Fruit fly (Drosophila melanogaster): ENCODE results near the gene Vsx1.
A peak's percentile ranks its signal among the peaks of the same experiment; 100 is the strongest.

The Vsx1 gene

DNA sequence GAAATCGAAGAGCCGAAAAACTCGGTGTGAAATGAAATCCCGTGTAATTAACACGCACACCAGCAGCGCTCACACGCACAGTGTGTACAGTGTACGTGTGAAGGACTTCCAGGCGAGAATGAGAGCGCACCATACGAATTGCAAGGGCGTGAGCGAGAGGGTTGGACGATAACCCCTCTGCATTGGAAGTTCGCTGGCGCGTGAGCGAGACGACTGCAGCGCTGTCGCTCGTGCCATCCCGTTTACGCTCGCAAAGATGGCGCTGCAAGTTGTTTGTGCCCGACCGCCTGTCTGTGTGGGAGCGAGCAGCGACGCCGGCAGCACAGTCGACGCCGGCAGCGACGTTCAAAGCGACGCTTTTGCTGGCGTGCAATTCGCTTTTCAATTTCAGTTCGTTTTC lies at the start of gene Vsx1:
Gene Vsx1, plus strand, starts transcription at position 388 of the 400 bp plus-strand sequence.
- TF ChIP-seq CG8159 (tag; optimal IDR thresholded peaks at IDR 0.05) = no peak
- 0 out of 3 replicates have a peak, but pooled peaks have one; percentile 40 for TF ChIP-seq CG4496 (GFP tag; IDR thresholded peaks at IDR 0.05)

- TF ChIP-seq fd96Ca (GFP tag; IDR thresholded peaks at IDR 0.05) = no peak
- TF ChIP-seq CG34367 (tag; optimal IDR thresholded peaks at IDR 0.05) = no peak
- no peak for TF ChIP-seq D1 (tag; optimal IDR thresholded peaks at IDR 0.05)
- TF ChIP-seq CG10348 (GFP tag; IDR thresholded peaks at IDR 0.05) = no peak
- TF ChIP-seq CG12605 (GFP tag; IDR thresholded peaks at IDR 0.05) = no peak
- TF ChIP-seq Snoo (tag; optimal IDR thresholded peaks at IDR 0.05) = no peak
- no peak for TF ChIP-seq rn (GFP tag; IDR thresholded peaks at IDR 0.05)
- no peak for TF ChIP-seq Pif1A (GFP tag; optimal IDR thresholded peaks at IDR 0.05)
- no peak for TF ChIP-seq Pif1B (GFP tag; optimal IDR thresholded peaks at IDR 0.05)
- no peak for TF ChIP-seq CG14655 (GFP tag; optimal IDR thresholded peaks at IDR 0.05)
- TF ChIP-seq EcR (GFP tag; optimal IDR thresholded peaks at IDR 0.05) = no peak
- no peak for TF ChIP-seq CG4496 (GFP tag; IDR thresholded peaks at IDR 0.05)
- TF ChIP-seq CG9948 (tag; optimal IDR thresholded peaks at IDR 0.05) = no peak
- no peak for TF ChIP-seq CG8159 (tag; optimal IDR thresholded peaks at IDR 0.05)
- TF ChIP-seq CG17806 (tag; optimal IDR thresholded peaks at IDR 0.05) = no peak
- TF ChIP-seq CG13204 (GFP tag; optimal IDR thresholded peaks at IDR 0.05) = no peak
- no peak for TF ChIP-seq Ets98B (GFP tag; IDR thresholded peaks at IDR 0.05)
- no peak for TF ChIP-seq gl (tag; optimal IDR thresholded peaks at IDR 0.05)
- no peak for TF ChIP-seq CG15710 (tag; optimal IDR thresholded peaks at IDR 0.05)
Observed at dm6 chrX:5552805-5553204, 41.2 kb upstream of the Vsx1 start.

DNA sequence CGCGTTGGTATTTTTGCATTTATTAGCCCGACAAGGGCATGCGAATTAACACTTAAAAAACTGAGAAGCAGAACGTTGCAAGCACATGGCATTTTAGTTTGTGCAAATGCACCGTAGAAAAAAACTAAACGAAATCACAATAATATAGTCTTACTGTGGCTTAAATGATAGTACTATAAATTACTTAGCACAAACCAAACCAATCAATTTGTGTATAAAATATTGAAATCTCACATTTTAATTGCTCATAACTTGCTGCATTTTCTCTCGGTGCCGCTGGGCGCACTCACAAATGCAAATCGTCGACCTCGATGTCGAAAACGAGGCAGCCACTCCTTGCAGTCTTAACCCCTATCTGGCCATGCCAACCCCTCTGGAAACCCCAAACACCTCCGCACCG lies 40.4 kb upstream of the Vsx1 start:
- TF ChIP-seq EcR (GFP tag; optimal IDR thresholded peaks at IDR 0.05) (no peak), D1 (tag; optimal IDR thresholded peaks at IDR 0.05) (no peak), Pif1A (GFP tag; optimal IDR thresholded peaks at IDR 0.05) (no peak), Ets98B (GFP tag; IDR thresholded peaks at IDR 0.05) (no peak), CG10348 (GFP tag; IDR thresholded peaks at IDR 0.05) (no peak), CG8159 (tag; optimal IDR thresholded peaks at IDR 0.05) (peak; percentile 48), CG12605 (GFP tag; IDR thresholded peaks at IDR 0.05) (no peak), Snoo (tag; optimal IDR thresholded peaks at IDR 0.05) (no peak), CG4496 (GFP tag; IDR thresholded peaks at IDR 0.05) (no peak), CG13204 (GFP tag; optimal IDR thresholded peaks at IDR 0.05) (no peak), CG32121 (GFP tag; IDR thresholded peaks at IDR 0.05) (no peak), Pif1B (GFP tag; optimal IDR thresholded peaks at IDR 0.05) (no peak), CG9948 (tag; optimal IDR thresholded peaks at IDR 0.05) (peak; percentile 3), CG8301 (tag; optimal IDR thresholded peaks at IDR 0.05) (no peak), rn (GFP tag; IDR thresholded peaks at IDR 0.05) (no peak), fd96Ca (GFP tag; IDR thresholded peaks at IDR 0.05) (0 out of 3 replicates have a peak, but pooled peaks have one; percentile 12), CG14655 (GFP tag; optimal IDR thresholded peaks at IDR 0.05) (no peak), gl (tag; optimal IDR thresholded peaks at IDR 0.05) (no peak), CG34367 (tag; optimal IDR thresholded peaks at IDR 0.05) (no peak), CG17806 (tag; optimal IDR thresholded peaks at IDR 0.05) (peak; percentile 30), CG15710 (tag; optimal IDR thresholded peaks at IDR 0.05) (peak; percentile 35)

DNA sequence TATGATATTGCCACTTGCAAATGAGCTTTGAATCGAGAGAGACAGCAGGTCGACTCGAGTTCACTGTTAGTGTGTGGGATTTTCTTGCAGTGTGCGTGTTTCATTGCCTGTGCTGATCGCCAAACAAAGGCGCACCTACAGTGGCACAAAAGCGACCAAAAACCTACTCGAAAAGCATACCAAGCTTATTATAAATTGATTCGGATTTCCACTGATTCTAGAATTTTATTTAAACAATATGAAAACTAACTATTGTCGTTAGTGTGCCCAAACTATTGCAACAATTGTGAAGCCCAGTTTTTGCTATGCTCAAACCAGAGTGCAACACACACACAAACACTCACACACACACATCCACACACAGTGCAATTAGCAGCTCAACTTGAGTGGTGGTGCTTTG lies 35.6 kb upstream of the Vsx1 start:
- TF ChIP-seq CG4496 (GFP tag; IDR thresholded peaks at IDR 0.05) (peak; percentile 62), CG12605 (GFP tag; IDR thresholded peaks at IDR 0.05) (no peak), CG8301 (tag; optimal IDR thresholded peaks at IDR 0.05) (no peak), Pif1B (GFP tag; optimal IDR thresholded peaks at IDR 0.05) (no peak), CG8159 (tag; optimal IDR thresholded peaks at IDR 0.05) (peak; percentile 29), CG34367 (tag; optimal IDR thresholded peaks at IDR 0.05) (no peak)

DNA sequence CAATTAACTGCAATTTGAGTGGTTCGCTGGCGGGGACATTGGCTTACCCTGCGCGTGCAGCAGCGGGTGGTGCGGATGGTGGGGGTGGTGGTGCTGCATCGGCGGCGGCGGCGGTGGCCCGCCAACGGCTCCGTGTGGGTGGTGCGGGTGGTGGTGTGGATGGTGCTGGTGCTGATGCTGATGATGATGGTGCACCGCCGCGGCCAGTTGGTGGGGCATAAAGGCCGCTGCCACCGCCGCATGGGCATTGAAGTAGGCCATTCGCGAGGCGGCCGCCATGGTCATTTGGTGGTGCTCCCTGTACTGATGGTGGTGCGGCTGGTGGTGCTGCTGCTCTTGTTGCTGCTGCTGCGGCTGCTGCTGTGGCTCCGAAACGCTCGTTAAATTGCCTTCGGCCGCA lies 34.7 kb upstream of the Vsx1 start:
- TF ChIP-seq Ets98B (GFP tag; IDR thresholded peaks at IDR 0.05) (no peak), gl (tag; optimal IDR thresholded peaks at IDR 0.05) (no peak), CG8159 (tag; optimal IDR thresholded peaks at IDR 0.05) (no peak), EcR (GFP tag; optimal IDR thresholded peaks at IDR 0.05) (no peak), CG10348 (GFP tag; IDR thresholded peaks at IDR 0.05) (no peak), CG17806 (tag; optimal IDR thresholded peaks at IDR 0.05) (no peak), CG12605 (GFP tag; IDR thresholded peaks at IDR 0.05) (no peak), CG13204 (GFP tag; optimal IDR thresholded peaks at IDR 0.05) (no peak), CG14655 (GFP tag; optimal IDR thresholded peaks at IDR 0.05) (no peak), D1 (tag; optimal IDR thresholded peaks at IDR 0.05) (no peak)

dm6 chrX:5560083-5560482 lies 34.0 kb upstream of the Vsx1 start, which contains the start of gene Vsx2:
Vsx2 (minus strand) TSS chrX:5560183.
- TF ChIP-seq fd96Ca (GFP tag; IDR thresholded peaks at IDR 0.05) = no peak
- no peak for TF ChIP-seq rn (GFP tag; IDR thresholded peaks at IDR 0.05)
- TF ChIP-seq CG10348 (GFP tag; IDR thresholded peaks at IDR 0.05) = no peak
- TF ChIP-seq CG17806 (tag; optimal IDR thresholded peaks at IDR 0.05) = no peak
- no peak for TF ChIP-seq gl (tag; optimal IDR thresholded peaks at IDR 0.05)

DNA sequence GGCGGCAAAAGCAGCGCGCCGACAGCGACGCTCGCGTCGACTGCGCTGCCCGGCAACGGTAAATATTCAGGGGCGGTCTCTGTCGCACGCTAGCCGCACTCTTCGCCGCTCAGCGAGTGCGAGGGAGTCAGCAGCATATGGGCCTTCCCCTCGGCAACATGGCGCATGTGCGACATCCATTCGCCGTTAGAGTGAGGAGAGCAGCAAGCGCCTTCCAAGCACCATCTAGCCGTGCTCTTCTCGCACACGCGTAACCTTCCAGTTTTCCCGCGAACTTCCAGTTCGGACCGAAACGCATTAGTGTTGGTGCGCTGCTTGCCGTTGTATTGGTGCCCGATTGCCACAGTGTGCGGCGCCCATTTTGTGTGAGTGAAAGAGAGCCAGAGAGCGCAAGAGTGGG lies 33.6 kb upstream of the Vsx1 start:
- TF ChIP-seq CG8301 (tag; optimal IDR thresholded peaks at IDR 0.05) = no peak
- 0 out of 3 replicates have a peak, but pooled peaks have one; percentile 38 for TF ChIP-seq CG4496 (GFP tag; IDR thresholded peaks at IDR 0.05)
